Worm (Caenorhabditis elegans) whole organism, late embryonic: ENCODE data around the gene fkb-3.

Experiments
- C08G9.2 ChIP-seq: sonication (generic microtip); optimal IDR thresholded peaks from 2 replicates; lab custom pipeline; 2016; ENCODE audit warnings: mild to moderate bottlenecking, missing genetic modification characterization, moderate library complexity, missing compliant biosample characterization
- K09A11.1 ChIP-seq: sonication (generic microtip); optimal IDR thresholded peaks from 2 replicates; lab custom pipeline; 2017; ENCODE audit warnings: antibody characterized with exemption, mild to moderate bottlenecking, missing genetic modification characterization, missing compliant biosample characterization; ENCODE audit not compliant: insufficient read depth
- Y22D7AL.16 ChIP-seq: sonication (generic microtip); optimal IDR thresholded peaks from 2 replicates; lab custom pipeline; 2016; ENCODE audit warnings: missing genetic modification characterization, missing compliant biosample characterization
- ama-1 ChIP-seq: fragments of 150-350 bp; optimal IDR thresholded peaks from 2 replicates; lab custom pipeline; 2014
- ceh-24 ChIP-seq: sonication (generic microtip); optimal IDR thresholded peaks from 2 replicates; lab custom pipeline; 2016; ENCODE audit warnings: mild to moderate bottlenecking, missing genetic modification characterization, missing compliant biosample characterization
- dmd-4 ChIP-seq: sonication (generic microtip); optimal IDR thresholded peaks from 2 replicates; lab custom pipeline; 2016; ENCODE audit warnings: borderline replicate concordance, missing genetic modification characterization, missing compliant biosample characterization
- ets-4 ChIP-seq: sonication (generic microtip); optimal IDR thresholded peaks from 2 replicates; lab custom pipeline; 2016; ENCODE audit warnings: missing genetic modification characterization, missing compliant biosample characterization
- hlh-15 ChIP-seq: sonication (generic microtip); optimal IDR thresholded peaks from 2 replicates; lab custom pipeline; 2016; ENCODE audit warnings: missing genetic modification characterization, missing compliant biosample characterization
- lin-11 ChIP-seq: fragments of 200-800 bp; sonication (Bioruptor generic); optimal IDR thresholded peaks from 2 replicates; lab custom pipeline; 2018; ENCODE audit warnings: mild to moderate bottlenecking, missing genetic modification characterization, missing compliant biosample characterization
- madf-2 ChIP-seq: sonication (generic microtip); optimal IDR thresholded peaks from 2 replicates; lab custom pipeline; 2017; ENCODE audit warnings: missing genetic modification characterization, missing compliant biosample characterization
- pat-9 ChIP-seq: fragments of 200-800 bp; sonication (Bioruptor generic); optimal IDR thresholded peaks from 2 replicates; lab custom pipeline; 2018; ENCODE audit warnings: mild to moderate bottlenecking, missing genetic modification characterization, moderate library complexity, missing compliant biosample characterization
- pha-4 ChIP-seq: fragments of 150-350 bp; optimal IDR thresholded peaks from 2 replicates; lab custom pipeline; 2018; ENCODE audit warnings: missing biosample characterization, missing genetic modification reagents, missing genetic modification characterization

- no peak for TF ChIP-seq ceh-24 (tag; lab: Kevin White, UChicago)
- no peak for TF ChIP-seq ama-1 (lab: Kevin White, UChicago)
- no peak for TF ChIP-seq K09A11.1 (tag; lab: Kevin White, UChicago)
- no peak for TF ChIP-seq Y22D7AL.16
- no peak for TF ChIP-seq madf-2 (tag; lab: Kevin White, UChicago)
- TF ChIP-seq C08G9.2: no peak
- no peak for TF ChIP-seq pha-4
- TF ChIP-seq pat-9: no peak
- no peak for TF ChIP-seq ets-4
- TF ChIP-seq dmd-4 (tag; lab: Kevin White, UChicago): no peak
- no peak for TF ChIP-seq lin-11 (tag; lab: Kevin White, UChicago)
- TF ChIP-seq hlh-15: no peak
Measured at ce11 chrV:7237133-7237532, 12.1 kb downstream of the fkb-3 start, which contains the start of gene hyls-1.
